Fruit fly (Drosophila melanogaster) whole organism, wandering third instar larva: ENCODE data around the gene CG4455.

ENCODE experiments used
- CrebA ChIP-seq: fragments of 200-800 bp; sonication (Bioruptor generic); optimal IDR thresholded peaks from 2 replicates; lab custom pipeline; 2016; ENCODE audit warnings: missing biosample characterization, mild to moderate bottlenecking, missing genetic modification characterization, borderline replicate concordance
- Hr78 ChIP-seq: fragments of >200 bp; optimal IDR thresholded peaks from 2 replicates; lab custom pipeline; 2017; ENCODE audit warnings: missing biosample characterization, missing genetic modification characterization
- N ChIP-seq: fragments of >200 bp; optimal IDR thresholded peaks from 2 replicates; lab custom pipeline; 2018; ENCODE audit warnings: missing biosample characterization, missing external identifiers, missing genetic modification characterization
- Rel ChIP-seq, 2 experiments: fragments of 200-800 bp; sonication (Bioruptor generic) in 1 of 2; optimal IDR thresholded peaks; 2 replicates in 1 of 2; 3 replicates in 1 of 2; lab custom pipeline; 2016 to 2019; ENCODE audit warnings: mild to moderate bottlenecking in 2 of 2, missing biosample characterization in 2 of 2, missing genetic modification characterization in 2 of 2, moderate library complexity in 1 of 2
- Sp1 ChIP-seq: fragments of 200-800 bp; sonication (Bioruptor generic); optimal IDR thresholded peaks from 3 replicates; lab custom pipeline; 2019; ENCODE audit warnings: missing biosample characterization, mild to moderate bottlenecking, missing genetic modification characterization, moderate library complexity
- brk ChIP-seq: fragments of 200-800 bp; sonication (Bioruptor generic); optimal IDR thresholded peaks from 2 replicates; lab custom pipeline; 2016; ENCODE audit warnings: missing biosample characterization, mild to moderate bottlenecking, missing genetic modification characterization
- foxo ChIP-seq, 2 experiments: fragments of 200-800 bp; sonication (Bioruptor generic); optimal IDR thresholded peaks; 2 replicates in 1 of 2; 3 replicates in 1 of 2; lab custom pipeline; 2016 to 2017; ENCODE audit warnings: missing biosample characterization in 2 of 2, missing genetic modification characterization in 2 of 2
- fru ChIP-seq: fragments of 200-800 bp; sonication (Bioruptor generic); optimal IDR thresholded peaks from 3 replicates; lab custom pipeline; 2016; ENCODE audit warnings: missing biosample characterization, mild to moderate bottlenecking, missing genetic modification characterization
- h ChIP-seq: fragments of 200-800 bp; sonication (Bioruptor generic); optimal IDR thresholded peaks from 3 replicates; lab custom pipeline; 2016; ENCODE audit warnings: missing biosample characterization, mild to moderate bottlenecking, missing genetic modification characterization
- psq ChIP-seq: fragments of 200-800 bp; sonication (Bioruptor generic); optimal IDR thresholded peaks from 3 replicates; lab custom pipeline; 2017; ENCODE audit warnings: missing biosample characterization, mild to moderate bottlenecking, missing genetic modification characterization, moderate library complexity
- tai ChIP-seq: sonication (Bioruptor generic); optimal IDR thresholded peaks from 2 replicates; lab custom pipeline; 2016; ENCODE audit warnings: missing biosample characterization, missing genetic modification characterization
- usp ChIP-seq: fragments of >200 bp; optimal IDR thresholded peaks from 2 replicates; lab custom pipeline; 2017; ENCODE audit warnings: missing biosample characterization, missing genetic modification characterization
- woc ChIP-seq: sonication (Bioruptor generic); optimal IDR thresholded peaks from 2 replicates; lab custom pipeline; 2016; ENCODE audit warnings: missing biosample characterization, mild to moderate bottlenecking, missing genetic modification characterization

DNA sequence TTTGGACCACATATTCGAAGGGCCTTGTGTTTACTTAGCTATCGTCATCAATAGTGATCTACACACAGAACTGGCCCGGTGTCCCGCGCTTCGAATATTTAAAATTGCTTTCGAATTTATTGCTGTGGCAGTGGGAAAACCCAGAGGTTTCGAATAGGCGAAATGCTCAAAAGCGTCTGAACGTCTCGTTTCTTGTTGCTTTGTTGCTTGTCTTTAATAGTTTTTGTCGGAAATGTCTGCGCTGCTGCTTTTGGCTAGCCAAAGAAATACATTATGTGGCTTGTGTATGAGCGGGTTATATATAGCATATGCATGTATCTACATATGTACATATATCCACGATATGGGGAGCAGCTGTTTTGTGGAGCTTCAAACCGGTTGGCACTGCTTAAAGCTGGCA is 31.5 kb upstream of the CG4455 start:
- TF ChIP-seq tai (GFP tag; lab: Kevin White, UChicago): no peak
- TF ChIP-seq woc (GFP tag; lab: Kevin White, UChicago): no peak
- no peak for TF ChIP-seq usp
- no peak for TF ChIP-seq Sp1 (GFP tag; lab: Kevin White, UChicago)
- TF ChIP-seq h: no peak
- TF ChIP-seq Hr78: no peak
- no peak for TF ChIP-seq CrebA (GFP tag; lab: Kevin White, UChicago)
- TF ChIP-seq Rel (GFP tag; optimal IDR thresholded peaks at IDR 0.05; lab: Kevin White, UChicago): no peak
- no peak for TF ChIP-seq Rel (tag; optimal IDR thresholded peaks at IDR 0.05; lab: Kevin White, UChicago)
- no peak for TF ChIP-seq psq
- no peak for TF ChIP-seq brk (GFP tag; lab: Kevin White, UChicago)
- TF ChIP-seq fru: no peak
- TF ChIP-seq N: no peak
- TF ChIP-seq foxo (GFP tag; optimal IDR thresholded peaks at IDR 0.05; lab: Kevin White, UChicago): no peak
